Fruit fly (Drosophila melanogaster) whole organism, prepupa: Measurements from ENCODE around the gene Unr.

ENCODE experiments used
- CG10669 ChIP-seq: fragments of 200-800 bp; sonication (Bioruptor generic); optimal IDR thresholded peaks from 3 replicates; lab custom pipeline; 2018; ENCODE audit warnings: missing biosample characterization, mild to moderate bottlenecking, missing genetic modification characterization, moderate library complexity
- CG1621 ChIP-seq: fragments of 200-800 bp; sonication (Bioruptor generic); optimal IDR thresholded peaks from 3 replicates; lab custom pipeline; 2018; ENCODE audit warnings: missing biosample characterization, mild to moderate bottlenecking, missing genetic modification characterization
- CG9139 ChIP-seq: fragments of 200-800 bp; sonication (Bioruptor generic); optimal IDR thresholded peaks from 3 replicates; lab custom pipeline; 2017; ENCODE audit warnings: missing biosample characterization, mild to moderate bottlenecking, missing genetic modification characterization
- Hr4 ChIP-seq: fragments of 200-800 bp; sonication (Bioruptor generic); optimal IDR thresholded peaks from 3 replicates; lab custom pipeline; 2016; ENCODE audit warnings: missing biosample characterization, missing genetic modification characterization
- Lpt ChIP-seq: fragments of 200-800 bp; sonication (Bioruptor generic); optimal IDR thresholded peaks from 3 replicates; lab custom pipeline; 2016; ENCODE audit warnings: missing biosample characterization, missing genetic modification characterization
- Met ChIP-seq: fragments of 200-800 bp; sonication (Bioruptor generic); optimal IDR thresholded peaks from 3 replicates; lab custom pipeline; 2016; ENCODE audit warnings: missing biosample characterization, missing genetic modification characterization
- Sox14 ChIP-seq: fragments of 200-800 bp; sonication (Bioruptor generic); optimal IDR thresholded peaks from 3 replicates; lab custom pipeline; 2016; ENCODE audit warnings: missing biosample characterization, missing genetic modification characterization
- achi ChIP-seq: fragments of 200-800 bp; sonication (Bioruptor generic); optimal IDR thresholded peaks from 3 replicates; lab custom pipeline; 2016; ENCODE audit warnings: missing biosample characterization, missing genetic modification characterization
- dsx ChIP-seq: fragments of 200-800 bp; optimal IDR thresholded peaks from 3 replicates; lab custom pipeline; 2019; ENCODE audit warnings: missing biosample characterization, mild to moderate bottlenecking, missing genetic modification characterization, moderate library complexity; ENCODE audit not compliant: poor library complexity, severe bottlenecking
- salr ChIP-seq, 2 experiments: fragments of 200-800 bp; sonication (Bioruptor generic); optimal IDR thresholded peaks; 3 replicates each; lab custom pipeline; 2016 to 2018; ENCODE audit warnings: missing biosample characterization in 2 of 2, missing genetic modification characterization in 2 of 2, mild to moderate bottlenecking in 1 of 2
- ss ChIP-seq, 2 experiments: fragments of 200-800 bp; sonication (Bioruptor generic); optimal IDR thresholded peaks; 2 replicates in 1 of 2; 3 replicates in 1 of 2; lab custom pipeline; 2017 to 2018; ENCODE audit warnings: mild to moderate bottlenecking in 2 of 2, missing biosample characterization in 2 of 2, missing genetic modification characterization in 2 of 2, moderate library complexity in 1 of 2

dm6 chr3L:8398763-8399445 is 43.3 kb downstream of the Unr start:
- TF ChIP-seq CG9139 = peak; percentile 20
- TF ChIP-seq achi = no peak
- TF ChIP-seq Lpt (GFP tag; lab: Kevin White, UChicago) = no peak
- no peak for TF ChIP-seq Hr4 (GFP tag; lab: Kevin White, UChicago)
- TF ChIP-seq salr (GFP tag; optimal IDR thresholded peaks at IDR 0.05; lab: Kevin White, UChicago) = peak in 1 of 2 experiments; percentile 72
- no peak for TF ChIP-seq Met (GFP tag; lab: Kevin White, UChicago)
- no peak for TF ChIP-seq Sox14 (GFP tag; lab: Kevin White, UChicago)
- TF ChIP-seq dsx (GFP tag; lab: Kevin White, UChicago) = no peak
- TF ChIP-seq ss (GFP tag; optimal IDR thresholded peaks at IDR 0.05; lab: Kevin White, UChicago) = no peak
- peak; percentile 66 for TF ChIP-seq CG1621
- no peak for TF ChIP-seq CG10669 (GFP tag; lab: Kevin White, UChicago)
